Fruit fly (Drosophila melanogaster) whole organism, embryonic: Measurements from ENCODE around the gene Son.

ENCODE experiments used
- ATbp ChIP-seq: fragments of 200-800 bp; sonication (Bioruptor generic); optimal IDR thresholded peaks from 2 replicates; lab custom pipeline; 2017; ENCODE audit warnings: missing biosample characterization, mild to moderate bottlenecking, missing genetic modification characterization, missing genetic modification reagents
- CG10209 ChIP-seq: fragments of 200-800 bp; sonication (Bioruptor generic); optimal IDR thresholded peaks from 3 replicates; lab custom pipeline; 2017; ENCODE audit warnings: missing biosample characterization, mild to moderate bottlenecking, missing genetic modification characterization, missing genetic modification reagents
- CG10543 ChIP-seq: fragments of 200-800 bp; sonication (Bioruptor generic); optimal IDR thresholded peaks from 3 replicates; lab custom pipeline; 2017; ENCODE audit warnings: missing biosample characterization, mild to moderate bottlenecking, missing genetic modification characterization, moderate library complexity
- CG10565 ChIP-seq: fragments of 200-800 bp; sonication (Bioruptor generic); optimal IDR thresholded peaks from 3 replicates; lab custom pipeline; 2016; ENCODE audit warnings: missing biosample characterization, mild to moderate bottlenecking, missing genetic modification characterization
- CG1603 ChIP-seq: fragments of 200-800 bp; sonication (Bioruptor generic); optimal IDR thresholded peaks from 2 replicates; lab custom pipeline; 2019; ENCODE audit warnings: missing biosample characterization, mild to moderate bottlenecking, missing genetic modification characterization, moderate library complexity
- CG17912 ChIP-seq: fragments of 200-800 bp; sonication (Bioruptor generic); optimal IDR thresholded peaks from 2 replicates; lab custom pipeline; 2018; ENCODE audit warnings: missing biosample characterization, mild to moderate bottlenecking, missing genetic modification characterization
- CG18619 ChIP-seq: fragments of 200-800 bp; sonication (Bioruptor generic); optimal IDR thresholded peaks from 3 replicates; lab custom pipeline; 2017; ENCODE audit warnings: missing biosample characterization, mild to moderate bottlenecking, missing genetic modification characterization
- CG2199 ChIP-seq: fragments of 200-800 bp; sonication (Bioruptor generic); IDR thresholded peaks from 3 replicates; pipeline ENCODE4 v1.3.6; 2022; ENCODE audit warnings: missing biosample characterization, missing genetic modification characterization
- CG3726 ChIP-seq: fragments of 200-800 bp; sonication (Bioruptor generic); IDR thresholded peaks from 3 replicates; pipeline ENCODE4, ENCODE4 v1.3.6; 2022; ENCODE audit warnings: missing biosample characterization, missing genetic modification characterization
- CG43689 ChIP-seq: fragments of 200-800 bp; sonication (Bioruptor generic); IDR thresholded peaks from 2 replicates; pipeline ENCODE4 v1.3.6; 2022; ENCODE audit warnings: missing biosample characterization, missing genetic modification characterization
- CG5245 ChIP-seq: fragments of 200-800 bp; sonication (Bioruptor generic); optimal IDR thresholded peaks from 3 replicates; lab custom pipeline; 2016; ENCODE audit warnings: missing biosample characterization, missing genetic modification characterization
- CG6765 ChIP-seq: fragments of 200-800 bp; sonication (Bioruptor generic); optimal IDR thresholded peaks from 3 replicates; lab custom pipeline; 2017; ENCODE audit warnings: missing biosample characterization, mild to moderate bottlenecking, missing genetic modification characterization
- CG7839 ChIP-seq: fragments of 200-800 bp; sonication (Bioruptor generic); optimal IDR thresholded peaks from 3 replicates; lab custom pipeline; 2018; ENCODE audit warnings: missing biosample characterization, mild to moderate bottlenecking, missing genetic modification characterization, moderate library complexity
- CG8281 ChIP-seq: fragments of 200-800 bp; sonication (Bioruptor generic); optimal IDR thresholded peaks from 2 replicates; lab custom pipeline; 2018; ENCODE audit warnings: missing biosample characterization, mild to moderate bottlenecking, missing genetic modification characterization, moderate library complexity
- CHES-1-like ChIP-seq: fragments of 200-800 bp; sonication (Bioruptor generic); optimal IDR thresholded peaks from 2 replicates; lab custom pipeline; 2016; ENCODE audit warnings: missing biosample characterization, missing genetic modification characterization
- Dip2 ChIP-seq: fragments of 200-800 bp; sonication (Bioruptor generic); IDR thresholded peaks from 2 replicates; pipeline ENCODE4 v1.3.6; 2022; ENCODE audit warnings: missing biosample characterization, missing genetic modification characterization
- GATAe ChIP-seq: fragments of 200-800 bp; sonication (Bioruptor generic); conservative IDR thresholded peaks from 2 replicates; pipeline ENCODE4 v1.3.6; 2022; ENCODE audit warnings: missing biosample characterization, missing genetic modification characterization
- HLHmδ ChIP-seq: fragments of 200-800 bp; sonication (Bioruptor generic); optimal IDR thresholded peaks from 2 replicates; lab custom pipeline; 2018; ENCODE audit warnings: missing biosample characterization, mild to moderate bottlenecking, missing genetic modification characterization, moderate library complexity
- HmgZ ChIP-seq: fragments of 200-800 bp; sonication (Bioruptor generic); optimal IDR thresholded peaks from 2 replicates; lab custom pipeline; 2018; ENCODE audit warnings: missing biosample characterization, mild to moderate bottlenecking, missing genetic modification characterization
- Hmx ChIP-seq: fragments of 200-800 bp; sonication (Bioruptor generic); optimal IDR thresholded peaks from 2 replicates; lab custom pipeline; 2016; ENCODE audit warnings: missing biosample characterization, missing genetic modification characterization
- Hr51 ChIP-seq, 2 experiments: fragments of 200-800 bp; sonication (Bioruptor generic); optimal IDR thresholded peaks; 2 replicates in 1 of 2; 3 replicates in 1 of 2; lab custom pipeline; 2016 to 2018; ENCODE audit warnings: missing biosample characterization in 2 of 2, missing genetic modification characterization in 2 of 2, mild to moderate bottlenecking in 1 of 2, moderate library complexity in 1 of 2
- Lhr ChIP-seq: fragments of 200-800 bp; sonication (Bioruptor generic); optimal IDR thresholded peaks from 3 replicates; lab custom pipeline; 2017; ENCODE audit warnings: mild to moderate bottlenecking, missing biosample characterization, missing genetic modification reagents, missing genetic modification characterization
- MESR4 ChIP-seq: fragments of 200-800 bp; sonication (Bioruptor generic); optimal IDR thresholded peaks from 2 replicates; lab custom pipeline; 2018; ENCODE audit warnings: missing biosample characterization, mild to moderate bottlenecking, missing genetic modification characterization, moderate library complexity
- NC2α ChIP-seq: fragments of 200-800 bp; sonication (Bioruptor generic); optimal IDR thresholded peaks from 2 replicates; lab custom pipeline; 2016; ENCODE audit warnings: missing biosample characterization, missing genetic modification characterization
- Optix ChIP-seq: fragments of 200-800 bp; sonication (Bioruptor generic); IDR thresholded peaks from 3 replicates; pipeline ENCODE4 v1.3.6; 2022; ENCODE audit warnings: missing biosample characterization, missing genetic modification characterization
- Sox102F ChIP-seq: fragments of 200-800 bp; sonication (Bioruptor generic); optimal IDR thresholded peaks from 2 replicates; lab custom pipeline; 2018; ENCODE audit warnings: missing biosample characterization, mild to moderate bottlenecking, missing genetic modification characterization, moderate library complexity
- Taf1 ChIP-seq: fragments of 200-800 bp; sonication (Bioruptor generic); IDR thresholded peaks from 2 replicates; pipeline ENCODE4 v1.3.6; 2022; ENCODE audit warnings: missing biosample characterization, missing genetic modification characterization
- Trl ChIP-seq, 3 experiments: fragments of >200 bp in 2 of 3; fragments of 200-800 bp in 1 of 3; sonication (Bioruptor generic) in 1 of 3; optimal IDR thresholded peaks; 2 replicates in 1 of 3; 3 replicates in 2 of 3; lab custom pipeline; 2016 to 2017; ENCODE audit warnings: missing biosample characterization in 1 of 3, missing genetic modification characterization in 1 of 3
- YL-1 ChIP-seq: fragments of 200-800 bp; sonication (Bioruptor generic); optimal IDR thresholded peaks from 3 replicates; lab custom pipeline; 2017; ENCODE audit warnings: missing biosample characterization, mild to moderate bottlenecking, missing genetic modification characterization
- ab ChIP-seq: fragments of 200-800 bp; sonication (Bioruptor generic); optimal IDR thresholded peaks from 2 replicates; lab custom pipeline; 2016; ENCODE audit warnings: missing biosample characterization, missing genetic modification characterization
- amos ChIP-seq: fragments of 200-800 bp; sonication (Bioruptor generic); IDR thresholded peaks from 2 replicates; pipeline ENCODE4 v1.3.6; 2022; ENCODE audit warnings: missing biosample characterization, missing genetic modification characterization; ENCODE audit not compliant: partially characterized antibody
- ash1 ChIP-seq: fragments of 200-800 bp; sonication (Bioruptor generic); optimal IDR thresholded peaks from 2 replicates; lab custom pipeline; 2018; ENCODE audit warnings: missing biosample characterization, mild to moderate bottlenecking, missing genetic modification characterization
- bab2 ChIP-seq: fragments of 200-800 bp; sonication (Bioruptor generic); optimal IDR thresholded peaks from 2 replicates; lab custom pipeline; 2016; ENCODE audit warnings: missing biosample characterization, missing genetic modification characterization
- cg ChIP-seq: fragments of 200-800 bp; sonication (Bioruptor generic); optimal IDR thresholded peaks from 3 replicates; lab custom pipeline; 2019; ENCODE audit warnings: missing biosample characterization, mild to moderate bottlenecking, missing genetic modification characterization, moderate library complexity
- chif ChIP-seq, 2 experiments: fragments of 200-800 bp; sonication (Bioruptor generic); optimal IDR thresholded peaks; 3 replicates each; lab custom pipeline; 2016; ENCODE audit warnings: missing biosample characterization in 2 of 2, missing genetic modification characterization in 2 of 2
- dm ChIP-seq: fragments of 200-800 bp; sonication (Bioruptor generic); optimal IDR thresholded peaks from 3 replicates; lab custom pipeline; 2016; ENCODE audit warnings: missing biosample characterization, missing genetic modification characterization
- dysf ChIP-seq: fragments of 200-800 bp; sonication (Bioruptor generic); IDR thresholded peaks from 3 replicates; pipeline ENCODE4 v1.3.6; 2022; ENCODE audit warnings: missing biosample characterization, missing genetic modification characterization
- ewg ChIP-seq: fragments of 200-800 bp; sonication (Bioruptor generic); optimal IDR thresholded peaks from 3 replicates; lab custom pipeline; 2017; ENCODE audit warnings: mild to moderate bottlenecking, missing biosample characterization, missing genetic modification reagents, missing genetic modification characterization
- fd96Cb ChIP-seq: fragments of 200-800 bp; sonication (Bioruptor generic); optimal IDR thresholded peaks from 2 replicates; lab custom pipeline; 2018; ENCODE audit warnings: missing biosample characterization, mild to moderate bottlenecking, missing genetic modification characterization, moderate library complexity
- grn ChIP-seq: fragments of 200-800 bp; sonication (Bioruptor generic); optimal IDR thresholded peaks from 3 replicates; lab custom pipeline; 2017; ENCODE audit warnings: missing biosample characterization, missing genetic modification characterization
- hkb ChIP-seq, 2 experiments: fragments of 200-800 bp in 1 of 2; fragments of >200 bp in 1 of 2; sonication (Bioruptor generic) in 1 of 2; IDR thresholded peaks in 1 of 2; optimal IDR thresholded peaks in 1 of 2; 2 replicates each; pipeline versions ENCODE4 v1.3.6 to Lab custom; 2017 to 2022; ENCODE audit warnings: missing biosample characterization in 1 of 2, missing genetic modification characterization in 1 of 2
- kah ChIP-seq: fragments of 200-800 bp; sonication (Bioruptor generic); optimal IDR thresholded peaks from 2 replicates; lab custom pipeline; 2018; ENCODE audit warnings: missing biosample characterization, mild to moderate bottlenecking, missing genetic modification characterization
- salm ChIP-seq: fragments of 200-800 bp; sonication (Bioruptor generic); optimal IDR thresholded peaks from 2 replicates; lab custom pipeline; 2018; ENCODE audit warnings: missing biosample characterization, mild to moderate bottlenecking, missing genetic modification characterization
- schlank ChIP-seq: fragments of 200-800 bp; sonication (Bioruptor generic); optimal IDR thresholded peaks from 2 replicates; lab custom pipeline; 2018; ENCODE audit warnings: missing biosample characterization, mild to moderate bottlenecking, missing genetic modification characterization
- sim ChIP-seq: fragments of 200-800 bp; sonication (Bioruptor generic); IDR thresholded peaks from 2 replicates; pipeline ENCODE4 v1.3.6; 2022; ENCODE audit warnings: missing biosample characterization, missing genetic modification characterization
- tx ChIP-seq: fragments of 200-800 bp; sonication (Bioruptor generic); optimal IDR thresholded peaks from 2 replicates; lab custom pipeline; 2016; ENCODE audit warnings: missing biosample characterization, missing genetic modification characterization
- vvl ChIP-seq: fragments of 200-800 bp; sonication (Bioruptor generic); IDR thresholded peaks from 2 replicates; pipeline ENCODE4 v1.3.6; 2022; ENCODE audit warnings: missing biosample characterization, missing genetic modification characterization

The Son gene

dm6 chr3R:9533181-9534124 is 44.4 kb upstream of the Son start (continued):
- TF ChIP-seq CG7839 (tag; lab: Kevin White, UChicago) = peak; percentile 97
- TF ChIP-seq ATbp = peak; percentile 94
- peak; percentile 89 to 90 for TF ChIP-seq chif (GFP tag; optimal IDR thresholded peaks at IDR 0.05; lab: Kevin White, UChicago)
- peak; percentile 61 for TF ChIP-seq CG43689
- TF ChIP-seq CG1603 = peak; percentile 74
- TF ChIP-seq CG18619 (GFP tag; lab: Kevin White, UChicago) = peak; percentile 99
- TF ChIP-seq vvl = peak; percentile 88
- TF ChIP-seq Taf1 (GFP tag; lab: Robert Waterston, UW) = peak; percentile 85
- TF ChIP-seq fd96Cb (tag; lab: Kevin White, UChicago) = peak; percentile 94
- peak; percentile 16 for TF ChIP-seq MESR4
- TF ChIP-seq salm (tag; lab: Kevin White, UChicago) = peak; percentile 91
- peak; percentile 75 for TF ChIP-seq NC2α
- peak; percentile 97 for TF ChIP-seq dysf (GFP tag; lab: Robert Waterston, UW)
- TF ChIP-seq GATAe (GFP tag; lab: Robert Waterston, UW) = 0 out of 2 replicates have a peak, but pooled peaks have one; percentile 15
- peak; percentile 91 for TF ChIP-seq Hmx (GFP tag; lab: Kevin White, UChicago)
- TF ChIP-seq ab = peak; percentile 14
- peak; percentile 84 for TF ChIP-seq Optix (GFP tag; lab: Robert Waterston, UW)
- TF ChIP-seq Trl (optimal IDR thresholded peaks at IDR 0.05; lab: Kevin White, UChicago) = peak; percentile 93 to 95
- TF ChIP-seq Trl (GFP tag; optimal IDR thresholded peaks at IDR 0.05; lab: Kevin White, UChicago) = peak; percentile 93
- peak; percentile 74 for TF ChIP-seq dm (GFP tag; lab: Kevin White, UChicago)
- TF ChIP-seq CG6765 (GFP tag; lab: Kevin White, UChicago) = peak; percentile 97
- TF ChIP-seq sim (GFP tag; lab: Robert Waterston, UW) = 0 out of 2 replicates have a peak, but pooled peaks have one; percentile 14
- peak; percentile 38 for TF ChIP-seq grn (GFP tag; lab: Kevin White, UChicago)
- peak; percentile 62; the same call in 1 of the 3 replicates for TF ChIP-seq CG3726 (GFP tag; lab: Robert Waterston, UW)
- TF ChIP-seq tx = peak; percentile 93
- peak; percentile 88 for TF ChIP-seq bab2 (GFP tag; lab: Kevin White, UChicago)
- peak; percentile 83 for TF ChIP-seq CG8281 (tag; lab: Kevin White, UChicago)
- TF ChIP-seq CG5245 (GFP tag; lab: Kevin White, UChicago) = peak; percentile 84
- peak; percentile 92 for TF ChIP-seq CHES-1-like (GFP tag; lab: Kevin White, UChicago)

- TF ChIP-seq CG17912 (GFP tag; lab: Kevin White, UChicago) = peak; percentile 58
- peak; percentile 70 for TF ChIP-seq YL-1
- TF ChIP-seq CG10565 (GFP tag; lab: Kevin White, UChicago) = peak; percentile 77
- no peak for TF ChIP-seq ash1 (GFP tag; lab: Kevin White, UChicago)
- TF ChIP-seq HLHmδ = no peak
- peak; percentile 87 for TF ChIP-seq CG10209
- TF ChIP-seq CG2199 (GFP tag; lab: Robert Waterston, UW) = peak; percentile 83; the same call in 2 of the 3 replicates
- peak; percentile 23 for TF ChIP-seq cg (GFP tag; lab: Kevin White, UChicago)
- TF ChIP-seq Hr51 (GFP tag; optimal IDR thresholded peaks at IDR 0.05; lab: Kevin White, UChicago) = peak; percentile 77 to 96
- peak; percentile 91 for TF ChIP-seq ewg (GFP tag; lab: Kevin White, UChicago)
- peak; percentile 89 for TF ChIP-seq HmgZ (tag; lab: Kevin White, UChicago)
- TF ChIP-seq CG10543 (GFP tag; lab: Kevin White, UChicago) = no peak
- no peak; the same call in 1 of the 2 replicates for TF ChIP-seq Dip2 (GFP tag; lab: Robert Waterston, UW)
- no peak for TF ChIP-seq hkb (optimal IDR thresholded peaks at IDR 0.05; lab: Kevin White, UChicago)
- peak; percentile 93 for TF ChIP-seq hkb (GFP tag; IDR thresholded peaks at IDR 0.05; lab: Robert Waterston, UW)
- TF ChIP-seq schlank (tag; lab: Kevin White, UChicago) = peak; percentile 67
- TF ChIP-seq kah (GFP tag; lab: Kevin White, UChicago) = peak; percentile 88
- TF ChIP-seq Sox102F (GFP tag; lab: Kevin White, UChicago) = peak; percentile 99
- peak; percentile 89 for TF ChIP-seq Lhr (GFP tag; lab: Kevin White, UChicago)
- TF ChIP-seq amos (GFP tag; lab: Robert Waterston, UW) = no peak
Observed at dm6 chr3R:9534125-9534496, 43.7 kb upstream of the Son start.
